Worm (Caenorhabditis elegans): Measurements from ENCODE around the gene T28C6.7.

ce11 chrIV:8888525-8889026 is 61.0 kb downstream of the T28C6.7 start, which contains the start of gene oma-1:
- TF ChIP-seq tab-1 (GFP tag; IDR thresholded peaks at IDR 0.05), result no peak
- no peak for TF ChIP-seq cog-1 (tag; optimal IDR thresholded peaks at IDR 0.05)
- no peak for TF ChIP-seq flt-1 (GFP tag; IDR thresholded peaks at IDR 0.05)
- no peak for TF ChIP-seq klf-2 (GFP tag; conservative IDR thresholded peaks at IDR 0.05)
- no peak for TF ChIP-seq ztf-23 (GFP tag; IDR thresholded peaks at IDR 0.05)
- no peak for TF ChIP-seq T22C8.4 (GFP tag; IDR thresholded peaks at IDR 0.05)
- no peak for TF ChIP-seq ztf-29 (GFP tag; IDR thresholded peaks at IDR 0.05)
- no peak for TF ChIP-seq med-1 (GFP tag; optimal IDR thresholded peaks at IDR 0.05; ENCODE audit: insufficient read depth)

Data from whole organism, midembryonic.